Worm (Caenorhabditis elegans) whole organism, L4 larva: ENCODE data around the gene Y73F8A.35.
"Not testable (repeated sequence)": the region's sequence is repeated elsewhere in the genome, so short reads cannot be mapped to it uniquely, and the experiment has no call there.

Experiments used
- D1046.2 ChIP-seq: fragments of 200-800 bp; sonication (Bioruptor generic); IDR thresholded peaks from 2 replicates; pipeline ENCODE4 v1.3.6; 2022; ENCODE audit warnings: missing genetic modification characterization, missing compliant biosample characterization
- F44E2.7 ChIP-seq: fragments of 200-800 bp; sonication (Bioruptor generic); IDR thresholded peaks from 2 replicates; pipeline ENCODE4 v2.1.2; 2022; ENCODE audit warnings: missing genetic modification characterization, missing compliant biosample characterization
- F49E8.2 ChIP-seq: sonication (generic microtip); optimal IDR thresholded peaks from 2 replicates; lab custom pipeline; 2016; ENCODE audit warnings: missing compliant biosample characterization, mild to moderate bottlenecking, missing genetic modification characterization, borderline replicate concordance
- T20F7.1 ChIP-seq: fragments of 200-800 bp; sonication (Bioruptor generic); optimal IDR thresholded peaks from 2 replicates; lab custom pipeline; 2018; ENCODE audit warnings: mild to moderate bottlenecking, missing genetic modification characterization, missing compliant biosample characterization
- Y105C5A.15 ChIP-seq: fragments of 200-800 bp; sonication (Bioruptor generic); IDR thresholded peaks from 2 replicates; pipeline ENCODE4 v1.3.6; 2022; ENCODE audit warnings: missing genetic modification characterization, missing compliant biosample characterization
- Y5F2A.4 ChIP-seq: fragments of 200-800 bp; sonication (Bioruptor generic); optimal IDR thresholded peaks from 2 replicates; lab custom pipeline; 2018; ENCODE audit warnings: mild to moderate bottlenecking, missing genetic modification characterization, missing compliant biosample characterization
- Y75B8A.6 ChIP-seq: fragments of 200-800 bp; sonication (Bioruptor generic); IDR thresholded peaks from 2 replicates; pipeline ENCODE4 v1.3.6; 2022; ENCODE audit warnings: missing genetic modification reagents, missing genetic modification characterization, missing compliant biosample characterization
- ceh-62 ChIP-seq: sonication (generic microtip); optimal IDR thresholded peaks from 2 replicates; lab custom pipeline; 2017; ENCODE audit warnings: missing biosample characterization, missing genetic modification characterization
- dpl-1 ChIP-seq: fragments of 150-350 bp; optimal IDR thresholded peaks from 2 replicates; lab custom pipeline; 2014; ENCODE audit warnings: missing biosample characterization, missing genetic modification reagents, missing genetic modification characterization
- duxl-1 ChIP-seq: sonication (generic microtip); optimal IDR thresholded peaks from 2 replicates; lab custom pipeline; 2016; ENCODE audit warnings: mild to moderate bottlenecking, missing genetic modification characterization, moderate library complexity, missing compliant biosample characterization; ENCODE audit not compliant: poor library complexity
- gei-8 ChIP-seq: fragments of 200-800 bp; sonication (Bioruptor generic); optimal IDR thresholded peaks from 2 replicates; lab custom pipeline; 2018; ENCODE audit warnings: mild to moderate bottlenecking, missing genetic modification characterization, missing compliant biosample characterization
- lin-13 ChIP-seq: fragments of 150-350 bp; optimal IDR thresholded peaks from 2 replicates; lab custom pipeline; 2014; ENCODE audit warnings: missing biosample characterization, missing genetic modification reagents, missing genetic modification characterization
- lin-38 ChIP-seq: fragments of 200-800 bp; sonication (Bioruptor generic); IDR thresholded peaks from 2 replicates; pipeline ENCODE4 v1.3.6; 2022; ENCODE audit warnings: missing genetic modification reagents, missing genetic modification characterization, missing compliant biosample characterization
- madf-9 ChIP-seq: fragments of 200-800 bp; sonication (Bioruptor generic); conservative IDR thresholded peaks from 2 replicates; pipeline ENCODE4 v1.3.6; 2022; ENCODE audit warnings: missing genetic modification reagents, missing genetic modification characterization, missing compliant biosample characterization
- nhr-41 ChIP-seq: fragments of 200-800 bp; sonication (Bioruptor generic); IDR thresholded peaks from 2 replicates; pipeline ENCODE4 v1.3.6; 2022; ENCODE audit warnings: missing genetic modification reagents, missing genetic modification characterization, missing compliant biosample characterization
- nhr-76 ChIP-seq: fragments of 150-350 bp; optimal IDR thresholded peaks from 2 replicates; lab custom pipeline; 2014; ENCODE audit warnings: missing biosample characterization, missing genetic modification characterization
- pha-4 ChIP-seq, 2 experiments: fragments of 150-350 bp in 1 of 2; fragments of 200-800 bp in 1 of 2; sonication (Bioruptor generic) in 1 of 2; IDR thresholded peaks in 1 of 2; optimal IDR thresholded peaks in 1 of 2; 2 replicates each; pipeline versions ENCODE4 v1.3.6 to Lab custom; 2014 to 2022; ENCODE audit warnings: missing genetic modification characterization in 2 of 2, missing genetic modification reagents in 2 of 2, missing biosample characterization in 1 of 2, missing compliant biosample characterization in 1 of 2
- snpc-1.2 ChIP-seq: fragments of 200-800 bp; sonication (Bioruptor generic); IDR thresholded peaks from 2 replicates; pipeline ENCODE4 v1.3.6; 2022; ENCODE audit warnings: missing genetic modification reagents, missing genetic modification characterization, missing compliant biosample characterization
- vab-7 ChIP-seq: fragments of 200-800 bp; sonication (Bioruptor generic); IDR thresholded peaks from 2 replicates; pipeline ENCODE4 v1.3.6; 2022; ENCODE audit warnings: missing genetic modification reagents, missing genetic modification characterization, missing compliant biosample characterization
- zag-1 ChIP-seq: fragments of 150-350 bp; optimal IDR thresholded peaks from 2 replicates; lab custom pipeline; 2014; ENCODE audit warnings: missing biosample characterization, missing genetic modification characterization
- zip-2 ChIP-seq: fragments of 150-350 bp; optimal IDR thresholded peaks from 2 replicates; lab custom pipeline; 2014; ENCODE audit warnings: missing biosample characterization, missing genetic modification characterization

Gene Y73F8A.35

ce11 chrIV:15524923-15525322, 14.8 kb downstream of the Y73F8A.35 start:
- peak; percentile 39 for TF ChIP-seq lin-38 (GFP tag; lab: Robert Waterston, UW)
- TF ChIP-seq pha-4 (GFP tag; IDR thresholded peaks at IDR 0.05; lab: Robert Waterston, UW): 0 out of 2 replicates have a peak, but pooled peaks have one; percentile 26
- TF ChIP-seq pha-4 (tag; optimal IDR thresholded peaks at IDR 0.05; lab: Kevin White, UChicago): no peak
- no peak for TF ChIP-seq nhr-76
- TF ChIP-seq snpc-1.2 (GFP tag; lab: Robert Waterston, UW): peak; percentile 82
- TF ChIP-seq F49E8.2 (tag; lab: Kevin White, UChicago): peak; percentile 29
- TF ChIP-seq gei-8 (GFP tag; lab: Kevin White, UChicago): no peak
- TF ChIP-seq, all 104 proteins: peak for 4

ce11 chrIV:15523700-15524099, 16.0 kb downstream of the Y73F8A.35 start:
- TF ChIP-seq lin-38 (GFP tag; lab: Robert Waterston, UW) (0 out of 2 replicates have a peak, but pooled peaks have one; percentile 14), zip-2 (tag; lab: Kevin White, UChicago) (no peak), F44E2.7 (GFP tag; lab: Robert Waterston, UW) (no peak), F49E8.2 (tag; lab: Kevin White, UChicago) (peak; percentile 5)
- TF ChIP-seq, all 104 proteins: peak for 2

ce11 chrIV:15521342-15521741, 18.4 kb downstream of the Y73F8A.35 start, which contains the start of gene Y73F8A.32:
TSS of gene Y73F8A.32 (minus strand) at chrIV:15521442.
- TF ChIP-seq vab-7; T20F7.1 (GFP tag; lab: Kevin White, UChicago); nhr-41 (GFP tag; lab: Robert Waterston, UW): not testable (repeated sequence)

ce11 chrIV:15497263-15497662, 42.5 kb downstream of the Y73F8A.35 start, which contains the start of gene acr-24:
TSS of gene acr-24 (plus strand) at chrIV:15497563.
- no peak for TF ChIP-seq Y5F2A.4 (GFP tag; lab: Kevin White, UChicago)
- TF ChIP-seq vab-7: no peak
- no peak for TF ChIP-seq madf-9 (GFP tag; lab: Robert Waterston, UW)
- TF ChIP-seq zag-1: no peak
- TF ChIP-seq duxl-1 (tag; lab: Kevin White, UChicago): no peak
- no peak for TF ChIP-seq Y75B8A.6 (GFP tag; lab: Robert Waterston, UW)
- TF ChIP-seq ceh-62 (tag; lab: Kevin White, UChicago): no peak
- no peak for TF ChIP-seq Y105C5A.15 (GFP tag; lab: Robert Waterston, UW)
- TF ChIP-seq D1046.2: no peak
- no peak for TF ChIP-seq dpl-1 (GFP tag; lab: Kevin White, UChicago)
- no peak for TF ChIP-seq lin-13
- TF ChIP-seq, all 104 proteins: peak for 0
